Worm (Caenorhabditis elegans) whole organism, mixed stage, embryonic: Measurements from ENCODE around the gene W09C2.10.
A peak's percentile ranks its signal among the peaks of the same experiment; 100 is the strongest.

Source experiments
- bed-3 ChIP-seq: fragments of 200-800 bp; sonication (Bioruptor generic); optimal IDR thresholded peaks from 3 replicates; lab custom pipeline; 2018; ENCODE audit warnings: mild to moderate bottlenecking, missing genetic modification characterization, moderate library complexity, missing compliant biosample characterization
- blmp-1 ChIP-seq: fragments of 150-350 bp; optimal IDR thresholded peaks from 2 replicates; lab custom pipeline; 2014; ENCODE audit warnings: missing biosample characterization, missing genetic modification characterization
- elt-1 ChIP-seq: sonication (generic microtip); optimal IDR thresholded peaks from 2 replicates; lab custom pipeline; 2017; ENCODE audit warnings: missing genetic modification characterization, mild to moderate bottlenecking, missing compliant biosample characterization, antibody characterized with exemption, moderate library complexity, borderline replicate concordance; ENCODE audit not compliant: insufficient read depth
- elt-3 ChIP-seq: fragments of 150-350 bp; optimal IDR thresholded peaks from 2 replicates; lab custom pipeline; 2014; ENCODE audit warnings: missing biosample characterization, missing genetic modification characterization
- mls-2 ChIP-seq: sonication (generic microtip); optimal IDR thresholded peaks from 2 replicates; lab custom pipeline; 2016; ENCODE audit warnings: mild to moderate bottlenecking, missing genetic modification characterization, moderate library complexity, missing compliant biosample characterization
- nhr-12 ChIP-seq: fragments of 150-350 bp; optimal IDR thresholded peaks from 2 replicates; lab custom pipeline; 2014; ENCODE audit warnings: missing biosample characterization, missing genetic modification characterization
- nhr-28 ChIP-seq: fragments of 150-350 bp; optimal IDR thresholded peaks from 2 replicates; lab custom pipeline; 2014; ENCODE audit warnings: missing biosample characterization, missing genetic modification characterization
- snpc-4 ChIP-seq: fragments of 150-350 bp; optimal IDR thresholded peaks from 2 replicates; lab custom pipeline; 2014; ENCODE audit warnings: missing biosample characterization, missing genetic modification characterization
- unc-120 ChIP-seq: sonication (generic microtip); optimal IDR thresholded peaks from 2 replicates; lab custom pipeline; 2017; ENCODE audit warnings: missing genetic modification characterization, missing compliant biosample characterization; ENCODE audit not compliant: poor library complexity, severe bottlenecking
- unc-39 ChIP-seq: fragments of 150-350 bp; optimal IDR thresholded peaks from 2 replicates; lab custom pipeline; 2014; ENCODE audit warnings: missing biosample characterization, missing genetic modification characterization
- unc-62 ChIP-seq: fragments of 150-350 bp; optimal IDR thresholded peaks from 2 replicates; lab custom pipeline; 2014; ENCODE audit warnings: missing biosample characterization, missing genetic modification reagents, missing genetic modification characterization
- ztf-11 ChIP-seq: fragments of 150-350 bp; optimal IDR thresholded peaks from 2 replicates; lab custom pipeline; 2014; ENCODE audit warnings: missing biosample characterization, missing genetic modification characterization

DNA sequence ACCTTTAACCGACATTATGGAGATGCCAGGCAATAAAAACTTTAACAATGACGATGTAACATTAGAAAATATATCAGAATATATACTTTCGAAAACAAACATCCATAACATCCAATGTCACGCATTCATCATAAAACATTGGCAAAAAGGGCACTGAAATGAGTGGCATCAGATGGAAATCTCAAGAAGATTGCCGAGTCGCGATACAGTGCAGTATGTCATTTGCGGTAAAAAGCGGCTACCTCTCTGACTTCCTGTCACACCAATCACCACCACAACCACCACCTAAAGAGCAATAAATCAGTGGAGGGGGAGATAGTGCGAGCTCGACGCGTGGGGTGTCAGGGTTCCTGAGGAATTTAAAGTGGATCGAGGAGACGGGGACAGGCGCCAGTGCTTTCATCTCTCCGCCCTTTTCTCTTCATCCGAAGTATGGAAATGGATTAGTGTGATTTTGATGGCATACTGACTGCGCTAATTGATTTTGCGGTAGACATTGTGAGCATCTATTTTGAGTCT lies 11.7 kb downstream of the W09C2.10 start:
- TF ChIP-seq ztf-11 (tag; lab: Kevin White, UChicago) (no peak), unc-62 (GFP tag; lab: Kevin White, UChicago) (no peak), blmp-1 (tag; lab: Kevin White, UChicago) (no peak), mls-2 (tag; lab: Kevin White, UChicago) (no peak), unc-39 (no peak), nhr-12 (tag; lab: Kevin White, UChicago) (no peak), elt-3 (tag; lab: Kevin White, UChicago) (no peak), snpc-4 (tag; lab: Kevin White, UChicago) (no peak), nhr-28 (no peak), unc-120 (tag; lab: Kevin White, UChicago) (no peak), bed-3 (GFP tag; lab: Kevin White, UChicago) (no peak), elt-1 (tag; lab: Kevin White, UChicago) (peak; percentile 98)
